Fruit fly (Drosophila melanogaster): ENCODE results near the gene CG43127.

CG43127 gene

DNA sequence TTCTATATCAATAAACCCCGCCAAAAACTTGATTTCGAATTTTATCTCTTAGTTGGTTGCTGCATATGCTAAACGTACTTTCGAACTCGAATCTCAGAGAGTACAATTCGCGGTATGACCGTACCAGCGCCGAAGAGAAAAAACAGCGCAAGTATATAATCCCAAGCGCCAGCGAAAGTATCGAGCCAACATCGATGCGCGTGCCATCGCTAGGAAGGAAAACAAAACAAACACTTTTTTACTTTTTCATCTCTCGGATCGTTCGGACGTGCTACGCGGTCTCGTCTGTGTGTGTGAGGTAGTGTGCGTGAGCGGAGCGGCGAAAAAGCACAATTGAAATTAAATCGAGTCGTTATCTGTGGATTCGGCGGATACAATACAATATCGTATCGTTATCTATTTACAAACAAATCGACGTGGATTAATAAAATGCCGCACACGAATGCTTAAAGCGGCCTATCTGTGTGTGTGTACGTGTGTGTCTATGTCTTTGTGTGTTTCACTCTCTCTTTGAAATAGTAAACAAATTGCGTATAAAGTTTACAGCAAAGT, 39.2 kb upstream of the CG43127 start, which contains the start of gene simj (continued):
- TF ChIP-seq dsx (GFP tag; optimal IDR thresholded peaks at IDR 0.05; ENCODE audit: poor library complexity, severe bottlenecking) (peak; percentile 60), CG6276 (GFP tag; optimal IDR thresholded peaks at IDR 0.05) (peak; percentile 32), Sox14 (GFP tag; optimal IDR thresholded peaks at IDR 0.05) (peak; percentile 66), CG11762 (GFP tag; optimal IDR thresholded peaks at IDR 0.05; ENCODE audit: insufficient read depth) (no peak), dac (GFP tag; optimal IDR thresholded peaks at IDR 0.05) (no peak), ss (GFP tag; optimal IDR thresholded peaks at IDR 0.05) (peak; percentile 53 to 66), CG8632 (GFP tag; optimal IDR thresholded peaks at IDR 0.05) (peak; percentile 13), CG7368 (GFP tag; optimal IDR thresholded peaks at IDR 0.05) (peak; percentile 23), svp (GFP tag) (no peak), CG15336 (GFP tag; IDR thresholded peaks at IDR 0.05) (peak; percentile 57; the same call in 1 of the 2 replicates), Eip78C (GFP tag) (peak; percentile 86), CG32006 (GFP tag; optimal IDR thresholded peaks at IDR 0.05) (no peak), CG16779 (tag; optimal IDR thresholded peaks at IDR 0.05) (peak; percentile 67), CG8319 (GFP tag; optimal IDR thresholded peaks at IDR 0.05) (no peak), CG10631 (GFP tag; optimal IDR thresholded peaks at IDR 0.05) (no peak), acj6 (GFP tag; optimal IDR thresholded peaks at IDR 0.05) (peak; percentile 10)

DNA sequence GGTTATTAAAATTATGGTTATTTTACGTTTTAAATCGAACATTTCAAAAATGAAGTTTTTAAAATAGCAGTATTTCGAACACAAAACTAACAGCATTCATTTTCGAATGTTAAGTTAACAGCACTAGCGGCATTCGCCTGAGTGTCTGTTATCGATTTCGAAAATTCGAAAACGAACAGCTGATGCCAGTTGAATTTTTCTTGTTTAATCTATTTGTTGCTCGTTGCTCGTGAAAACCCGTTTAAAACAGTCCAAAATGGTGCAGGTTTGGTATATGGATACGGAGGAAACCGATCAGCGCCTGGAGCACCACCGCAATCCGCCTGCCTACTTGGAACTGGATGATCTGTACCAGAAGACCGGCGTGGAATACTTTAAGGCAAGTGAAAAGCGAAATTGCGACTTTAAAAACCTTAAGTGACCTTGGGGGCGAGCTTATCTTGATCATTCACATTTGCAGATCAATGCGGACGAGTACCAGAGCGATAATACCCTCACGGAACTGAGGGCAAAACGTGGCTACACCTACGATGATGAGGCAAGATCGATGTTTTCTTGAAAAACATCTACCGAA, 37.9 kb upstream of the CG43127 start, which contains the start of gene Adi1:
TSS of gene Adi1 (plus strand) at position 187 of the 574 bp plus-strand sequence.
- TF ChIP-seq svp (GFP tag) (peak; percentile 97), Eip75B (GFP tag; optimal IDR thresholded peaks at IDR 0.05) (no peak)

DNA sequence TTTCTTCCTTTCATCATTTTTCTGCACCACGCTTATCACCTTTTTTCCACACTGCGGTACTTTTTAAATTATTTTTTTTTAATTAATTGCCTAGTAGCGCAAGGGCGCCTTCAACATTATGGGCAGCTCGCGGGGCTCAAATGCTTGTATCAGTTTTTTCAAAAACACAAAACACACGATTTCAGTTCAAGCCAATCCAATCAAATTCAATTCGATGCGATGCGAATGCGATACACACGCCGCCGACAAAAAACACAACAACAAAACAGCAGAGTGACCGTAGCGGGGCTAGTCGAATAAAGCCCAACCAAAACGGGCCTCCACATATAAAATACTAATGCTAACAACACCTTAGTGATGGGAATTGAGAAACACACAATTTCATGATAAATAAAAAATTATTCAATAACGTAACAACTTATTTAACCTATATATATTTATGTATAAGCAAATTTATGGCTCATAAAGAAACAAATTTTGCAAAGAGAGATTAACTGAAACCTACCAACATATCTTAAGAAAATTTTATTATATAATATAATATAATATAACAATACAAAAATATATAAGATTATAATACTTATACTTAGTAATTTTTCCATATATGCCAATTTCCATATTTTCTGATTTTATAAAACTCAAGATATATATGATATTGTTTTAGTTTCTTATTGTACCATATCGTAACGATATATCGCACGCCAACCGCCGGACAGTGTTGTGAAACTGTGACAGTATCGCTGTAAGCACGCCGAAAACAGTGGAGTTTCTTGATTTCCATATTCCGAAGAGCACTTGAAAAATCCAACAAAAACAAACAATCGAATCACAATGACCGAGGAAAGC, 35.6 kb upstream of the CG43127 start, which contains the start of the genes CG32066 and CG8003:
TSS of gene CG32066 (minus strand) at position 270 of the 846 bp plus-strand sequence.
TSS of gene CG8003 (plus strand) at position 732 of the 846 bp plus-strand sequence.
- TF ChIP-seq dsx (GFP tag; optimal IDR thresholded peaks at IDR 0.05; ENCODE audit: poor library complexity, severe bottlenecking) (no peak), topi (GFP tag; optimal IDR thresholded peaks at IDR 0.05) (peak; percentile 43), CG6163 (GFP tag; IDR thresholded peaks at IDR 0.05) (peak; percentile 49; the same call in 1 of the 3 replicates), esn (GFP tag; optimal IDR thresholded peaks at IDR 0.05) (peak; percentile 32), Smox (GFP tag; optimal IDR thresholded peaks at IDR 0.05) (peak; percentile 39), Blimp-1 (GFP tag; optimal IDR thresholded peaks at IDR 0.05) (no peak), CG15336 (GFP tag; IDR thresholded peaks at IDR 0.05) (peak; percentile 24; the same call in 1 of the 2 replicates), CG10669 (GFP tag; optimal IDR thresholded peaks at IDR 0.05) (peak; percentile 27), OdsH (GFP tag; optimal IDR thresholded peaks at IDR 0.05) (peak; percentile 29), CG8119 (GFP tag; IDR thresholded peaks at IDR 0.05) (peak; percentile 44; the same call in 1 of the 3 replicates), Eip75B (GFP tag; optimal IDR thresholded peaks at IDR 0.05) (peak; percentile 30), pdm3 (GFP tag; optimal IDR thresholded peaks at IDR 0.05) (no peak), dac (GFP tag; optimal IDR thresholded peaks at IDR 0.05) (no peak), Eip78C (GFP tag) (peak; percentile 78), achi (GFP tag; optimal IDR thresholded peaks at IDR 0.05) (peak; percentile 38), Hr38 (GFP tag; optimal IDR thresholded peaks at IDR 0.05) (no peak), vri (GFP tag; optimal IDR thresholded peaks at IDR 0.05) (peak; percentile 36), CG11762 (GFP tag; optimal IDR thresholded peaks at IDR 0.05; ENCODE audit: insufficient read depth) (no peak), CG9139 (GFP tag; optimal IDR thresholded peaks at IDR 0.05) (peak; percentile 42), CG6854 (GFP tag; optimal IDR thresholded peaks at IDR 0.05) (peak; percentile 78), Sox102F (GFP tag; optimal IDR thresholded peaks at IDR 0.05) (peak; percentile 59), salr (GFP tag; optimal IDR thresholded peaks at IDR 0.05) (no peak), CG11902 (GFP tag; optimal IDR thresholded peaks at IDR 0.05) (no peak), CG8632 (GFP tag; optimal IDR thresholded peaks at IDR 0.05) (peak; percentile 0), CG10631 (GFP tag; optimal IDR thresholded peaks at IDR 0.05) (peak; percentile 66), net (GFP tag; optimal IDR thresholded peaks at IDR 0.05) (peak; percentile 29), svp (GFP tag) (peak; percentile 74), Gug (GFP tag; IDR thresholded peaks at IDR 0.05) (no peak), Ets21C (GFP tag; optimal IDR thresholded peaks at IDR 0.05) (no peak), CG8319 (GFP tag; optimal IDR thresholded peaks at IDR 0.05) (no peak), CG3919 (GFP tag; optimal IDR thresholded peaks at IDR 0.05) (peak; percentile 26), CG11294 (GFP tag; IDR thresholded peaks at IDR 0.05) (no peak), CG6276 (GFP tag; optimal IDR thresholded peaks at IDR 0.05) (peak; percentile 13), ss (GFP tag; optimal IDR thresholded peaks at IDR 0.05) (peak; percentile 5 to 44), CG3032 (tag; optimal IDR thresholded peaks at IDR 0.05) (peak; percentile 35), eg (GFP tag; IDR thresholded peaks at IDR 0.05) (peak; percentile 49; the same call in 2 of the 3 replicates), CG34406 (GFP tag; optimal IDR thresholded peaks at IDR 0.05) (no peak)

Data from whole organism, prepupa.